Fruit fly (Drosophila melanogaster): ENCODE results near the gene CG8087.
A peak's percentile ranks its signal among the peaks of the same experiment; 100 is the strongest.

Gene CG8087

DNA sequence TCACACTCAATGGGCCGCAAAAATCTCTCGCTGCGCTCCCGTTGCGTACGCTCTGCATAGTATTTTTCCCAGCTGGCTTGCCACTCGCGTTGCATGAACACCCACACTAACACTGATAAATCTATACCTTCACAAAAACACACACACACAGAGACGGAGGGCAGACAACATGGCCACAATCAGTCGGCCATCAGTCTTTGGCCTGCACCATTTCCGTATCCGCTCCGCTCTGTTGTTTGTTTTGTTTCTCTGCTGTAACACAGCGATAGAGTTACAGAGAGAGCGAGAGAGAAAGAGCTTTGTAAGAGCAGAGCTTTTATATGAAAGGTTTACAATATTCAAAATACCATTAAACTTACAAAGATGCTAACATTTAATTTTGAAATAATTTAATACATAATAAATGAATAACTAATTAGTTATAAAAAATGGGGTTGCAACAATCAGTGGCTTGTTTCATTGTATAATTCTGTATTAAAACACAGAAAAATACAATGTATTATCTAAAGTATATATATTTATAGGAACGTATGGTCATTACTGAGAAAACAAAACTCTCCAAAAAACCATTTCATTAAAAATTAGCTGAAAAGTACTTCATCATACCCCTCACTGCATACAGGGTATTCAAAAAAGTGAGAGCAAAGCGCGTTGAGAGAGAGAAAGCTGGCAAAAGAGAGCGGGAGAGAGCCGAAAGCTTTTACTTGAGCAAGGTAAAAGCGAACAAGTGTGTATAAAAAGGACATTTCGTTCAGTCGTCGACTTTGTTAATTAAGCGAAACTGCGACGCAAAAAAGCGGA, 44.5 kb upstream of the CG8087 start, which contains the start of gene CG14853 (continued):
- TF ChIP-seq CG17385 (GFP tag; optimal IDR thresholded peaks at IDR 0.05): peak; percentile 77
- TF ChIP-seq schlank (tag; optimal IDR thresholded peaks at IDR 0.05): peak; percentile 47
- TF ChIP-seq E2f1 (GFP tag; IDR thresholded peaks at IDR 0.05): no peak; the same call in 1 of the 2 replicates
- TF ChIP-seq CG8359 (GFP tag; optimal IDR thresholded peaks at IDR 0.05; ENCODE audit: borderline replicate concordance): peak; percentile 32
- TF ChIP-seq CG13424 (tag; optimal IDR thresholded peaks at IDR 0.05): peak; percentile 92
- TF ChIP-seq h (optimal IDR thresholded peaks at IDR 0.05): no peak
- no peak for TF ChIP-seq CG3726 (GFP tag; IDR thresholded peaks at IDR 0.05)
- TF ChIP-seq TFAM (GFP tag; optimal IDR thresholded peaks at IDR 0.05): no peak
- peak; percentile 14 for TF ChIP-seq CrebB (tag; optimal IDR thresholded peaks at IDR 0.05)
- TF ChIP-seq fd96Cb (tag; optimal IDR thresholded peaks at IDR 0.05): peak; percentile 64
- TF ChIP-seq HLHmδ (GFP tag; optimal IDR thresholded peaks at IDR 0.05): peak; percentile 81
- TF ChIP-seq Sox102F (GFP tag; optimal IDR thresholded peaks at IDR 0.05): peak; percentile 97
- no peak for TF ChIP-seq ERR (GFP tag; optimal IDR thresholded peaks at IDR 0.05)
- TF ChIP-seq CG10321 (GFP tag; IDR thresholded peaks at IDR 0.05): no peak
- 0 out of 2 replicates have a peak, but pooled peaks have one; percentile 37 for TF ChIP-seq gt (GFP tag; IDR thresholded peaks at IDR 0.05)
- TF ChIP-seq az2 (GFP tag; optimal IDR thresholded peaks at IDR 0.05): peak; percentile 89
- TF ChIP-seq nmo (GFP tag; optimal IDR thresholded peaks at IDR 0.05): peak; percentile 85
- peak; percentile 4 to 14 for TF ChIP-seq chif (GFP tag; optimal IDR thresholded peaks at IDR 0.05)
- peak; percentile 84 for TF ChIP-seq MTF-1 (GFP tag; optimal IDR thresholded peaks at IDR 0.05; ENCODE audit: borderline replicate concordance)
- TF ChIP-seq ab (GFP tag; optimal IDR thresholded peaks at IDR 0.05): no peak
- TF ChIP-seq luna (GFP tag; optimal IDR thresholded peaks at IDR 0.05): no peak
- TF ChIP-seq Gug (GFP tag; IDR thresholded peaks at IDR 0.05): peak; percentile 52; the same call in 2 of the 4 replicates
- peak; percentile 43 for TF ChIP-seq CG3838 (GFP tag; optimal IDR thresholded peaks at IDR 0.05)
- TF ChIP-seq ranshi (GFP tag; IDR thresholded peaks at IDR 0.05): peak; percentile 74
- TF ChIP-seq CG1233 (GFP tag; optimal IDR thresholded peaks at IDR 0.05): peak; percentile 72
- peak; percentile 75 for TF ChIP-seq H2.0 (GFP tag; IDR thresholded peaks at IDR 0.05)
- TF ChIP-seq gcm2 (GFP tag; optimal IDR thresholded peaks at IDR 0.05): no peak
- peak; percentile 43 for TF ChIP-seq scrt (GFP tag; optimal IDR thresholded peaks at IDR 0.05)
- TF ChIP-seq Eip74EF (GFP tag; optimal IDR thresholded peaks at IDR 0.05): peak in 1 of 2 experiments; percentile 80
- peak; percentile 70 for TF ChIP-seq lilli (GFP tag; optimal IDR thresholded peaks at IDR 0.05)
- peak; percentile 86 for TF ChIP-seq sens (GFP tag)
- TF ChIP-seq CG10543 (GFP tag; optimal IDR thresholded peaks at IDR 0.05): peak; percentile 40
- peak; percentile 54; the same call in 2 of the 3 replicates for TF ChIP-seq CG2889 (GFP tag; IDR thresholded peaks at IDR 0.05)
- TF ChIP-seq gro (GFP tag; optimal IDR thresholded peaks at IDR 0.05): no peak
- TF ChIP-seq CG15269 (tag; optimal IDR thresholded peaks at IDR 0.05): peak; percentile 91
- TF ChIP-seq dan (GFP tag; IDR thresholded peaks at IDR 0.05): no peak
- TF ChIP-seq CG1647 (GFP tag; optimal IDR thresholded peaks at IDR 0.05): no peak
- TF ChIP-seq Bteb2 (GFP tag; optimal IDR thresholded peaks at IDR 0.05): no peak
- TF ChIP-seq cas (GFP tag; IDR thresholded peaks at IDR 0.05): 0 out of 2 replicates have a peak, but pooled peaks have one; percentile 21
- peak; percentile 43 for TF ChIP-seq Fer3 (tag; optimal IDR thresholded peaks at IDR 0.05)
- TF ChIP-seq pum (GFP tag; optimal IDR thresholded peaks at IDR 0.05): no peak
- TF ChIP-seq CG7963 (GFP tag; IDR thresholded peaks at IDR 0.05; ENCODE audit: partially characterized antibody): no peak
- TF ChIP-seq ftz-f1 (GFP tag; optimal IDR thresholded peaks at IDR 0.05): no peak
- peak; percentile 40 for TF ChIP-seq trh (GFP tag; optimal IDR thresholded peaks at IDR 0.05)
- peak; percentile 39 for TF ChIP-seq mam (GFP tag; optimal IDR thresholded peaks at IDR 0.05)
- peak; percentile 29 for TF ChIP-seq ems (GFP tag; optimal IDR thresholded peaks at IDR 0.05)
- no peak for TF ChIP-seq CG4820 (GFP tag; optimal IDR thresholded peaks at IDR 0.05)
- no peak for TF ChIP-seq CG12769 (tag; optimal IDR thresholded peaks at IDR 0.05)
- TF ChIP-seq H15 (GFP tag; IDR thresholded peaks at IDR 0.05): peak; percentile 56

Data from whole organism, embryonic.